Fruit fly (Drosophila melanogaster) whole organism, embryonic: ENCODE measurements around the gene CG12035.

Experiments used
- ATbp ChIP-seq: fragments of 200-800 bp; sonication (Bioruptor generic); optimal IDR thresholded peaks from 2 replicates; lab custom pipeline; 2017; ENCODE audit warnings: missing biosample characterization, mild to moderate bottlenecking, missing genetic modification characterization, missing genetic modification reagents
- Atf-2 ChIP-seq: fragments of 200-800 bp; sonication (Bioruptor generic); optimal IDR thresholded peaks from 2 replicates; lab custom pipeline; 2016; ENCODE audit warnings: missing biosample characterization, missing genetic modification characterization
- Atf6 ChIP-seq: fragments of 200-800 bp; sonication (Bioruptor generic); IDR thresholded peaks from 2 replicates; pipeline ENCODE4 v1.3.6; 2022; ENCODE audit warnings: missing biosample characterization, missing genetic modification characterization
- Awh ChIP-seq: fragments of 200-800 bp; sonication (Bioruptor generic); IDR thresholded peaks from 2 replicates; pipeline ENCODE4, ENCODE4 v1.3.6; 2022; ENCODE audit warnings: missing biosample characterization, missing genetic modification characterization
- Bteb2 ChIP-seq: fragments of 200-800 bp; sonication (Bioruptor generic); optimal IDR thresholded peaks from 2 replicates; lab custom pipeline; 2016; ENCODE audit warnings: missing biosample characterization, missing genetic modification characterization
- CG10147 ChIP-seq: fragments of 200-800 bp; sonication (Bioruptor generic); optimal IDR thresholded peaks from 2 replicates; lab custom pipeline; 2019; ENCODE audit warnings: missing biosample characterization, mild to moderate bottlenecking, missing genetic modification characterization, moderate library complexity
- CG10267 ChIP-seq: fragments of 200-800 bp; sonication (Bioruptor generic); optimal IDR thresholded peaks from 2 replicates; lab custom pipeline; 2018; ENCODE audit warnings: missing biosample characterization, mild to moderate bottlenecking, missing genetic modification characterization, moderate library complexity
- CG11398 ChIP-seq: fragments of 200-800 bp; sonication (Bioruptor generic); optimal IDR thresholded peaks from 2 replicates; lab custom pipeline; 2016; ENCODE audit warnings: missing biosample characterization, missing genetic modification characterization
- CG11560 ChIP-seq: fragments of 200-800 bp; sonication (Bioruptor generic); IDR thresholded peaks from 3 replicates; pipeline ENCODE4 v1.3.6; 2022; ENCODE audit warnings: missing biosample characterization, missing genetic modification characterization
- CG12071 ChIP-seq: fragments of 200-800 bp; sonication (Bioruptor generic); optimal IDR thresholded peaks from 3 replicates; lab custom pipeline; 2018; ENCODE audit warnings: missing biosample characterization, mild to moderate bottlenecking, missing genetic modification characterization
- CG17829 ChIP-seq: fragments of 200-800 bp; optimal IDR thresholded peaks from 2 replicates; lab custom pipeline; 2019; ENCODE audit warnings: missing biosample characterization, mild to moderate bottlenecking, missing genetic modification characterization, moderate library complexity
- CG18011 ChIP-seq: fragments of 200-800 bp; sonication (Bioruptor generic); optimal IDR thresholded peaks from 2 replicates; lab custom pipeline; 2017; ENCODE audit warnings: missing biosample characterization, missing genetic modification characterization, mild to moderate bottlenecking, moderate library complexity, missing genotype
- CG2129 ChIP-seq: fragments of 200-800 bp; sonication (Bioruptor generic); IDR thresholded peaks from 2 replicates; pipeline ENCODE4 v1.3.6; 2022; ENCODE audit warnings: missing biosample characterization, missing genetic modification characterization; ENCODE audit not compliant: partially characterized antibody
- CG3065 ChIP-seq: fragments of 200-800 bp; sonication (Bioruptor generic); optimal IDR thresholded peaks from 2 replicates; lab custom pipeline; 2016; ENCODE audit warnings: missing biosample characterization, missing genetic modification characterization
- CG31441 ChIP-seq: fragments of 200-800 bp; sonication (Bioruptor generic); IDR thresholded peaks from 2 replicates; pipeline ENCODE4 v1.3.6; 2022; ENCODE audit warnings: missing biosample characterization, missing genetic modification characterization
- CG32767 ChIP-seq: fragments of 200-800 bp; sonication (Bioruptor generic); IDR thresholded peaks from 2 replicates; pipeline ENCODE4 v1.3.6; 2022; ENCODE audit warnings: missing biosample characterization, missing genetic modification characterization
- CG34224 ChIP-seq: fragments of 200-800 bp; sonication (Bioruptor generic); IDR thresholded peaks from 3 replicates; pipeline ENCODE4 v1.3.6; 2022; ENCODE audit warnings: missing biosample characterization, missing genetic modification characterization; ENCODE audit not compliant: partially characterized antibody
- CG4328 ChIP-seq: fragments of 200-800 bp; sonication (Bioruptor generic); optimal IDR thresholded peaks from 3 replicates; lab custom pipeline; 2017; ENCODE audit warnings: missing biosample characterization, missing genetic modification reagents, missing genetic modification characterization
- CTCF ChIP-seq: fragments of 200-800 bp; sonication (Bioruptor generic); optimal IDR thresholded peaks from 2 replicates; lab custom pipeline; 2017; ENCODE audit warnings: missing biosample characterization, mild to moderate bottlenecking, missing genetic modification characterization, moderate library complexity
- Dek ChIP-seq: fragments of 200-800 bp; sonication (Bioruptor generic); optimal IDR thresholded peaks from 3 replicates; lab custom pipeline; 2019; ENCODE audit warnings: missing biosample characterization, mild to moderate bottlenecking, missing genetic modification characterization, moderate library complexity
- Ets65A ChIP-seq: fragments of 200-800 bp; sonication (Bioruptor generic); peaks from one replicate; lab custom pipeline; 2016; ENCODE audit warnings: missing biosample characterization, missing genetic modification characterization
- Fer3 ChIP-seq: fragments of 200-800 bp; sonication (Bioruptor generic); optimal IDR thresholded peaks from 2 replicates; lab custom pipeline; 2018; ENCODE audit warnings: missing biosample characterization, mild to moderate bottlenecking, missing genetic modification characterization, moderate library complexity
- GATAe ChIP-seq: fragments of 200-800 bp; sonication (Bioruptor generic); conservative IDR thresholded peaks from 2 replicates; pipeline ENCODE4 v1.3.6; 2022; ENCODE audit warnings: missing biosample characterization, missing genetic modification characterization
- HLH54F ChIP-seq: fragments of 200-800 bp; sonication (Bioruptor generic); optimal IDR thresholded peaks from 3 replicates; lab custom pipeline; 2016; ENCODE audit warnings: missing biosample characterization, missing genetic modification characterization
- Hr39 ChIP-seq: fragments of >200 bp; optimal IDR thresholded peaks from 2 replicates; lab custom pipeline; 2017
- Mad ChIP-seq: fragments of 200-800 bp; sonication (Bioruptor generic); optimal IDR thresholded peaks from 2 replicates; lab custom pipeline; 2016; ENCODE audit warnings: missing biosample characterization, missing genetic modification characterization
- Mrtf ChIP-seq: fragments of 200-800 bp; sonication (Bioruptor generic); IDR thresholded peaks from 3 replicates; pipeline ENCODE4 v1.3.6; 2022; ENCODE audit warnings: missing biosample characterization, missing genetic modification characterization
- NC2β ChIP-seq: fragments of 200-800 bp; sonication (Bioruptor generic); optimal IDR thresholded peaks from 2 replicates; lab custom pipeline; 2016; ENCODE audit warnings: missing biosample characterization, missing genetic modification characterization
- Optix ChIP-seq: fragments of 200-800 bp; sonication (Bioruptor generic); IDR thresholded peaks from 3 replicates; pipeline ENCODE4 v1.3.6; 2022; ENCODE audit warnings: missing biosample characterization, missing genetic modification characterization
- Ravus ChIP-seq: fragments of 200-800 bp; sonication (Bioruptor generic); IDR thresholded peaks from 2 replicates; pipeline ENCODE4 v1.3.6; 2022; ENCODE audit warnings: missing biosample characterization, missing genetic modification characterization
- aop ChIP-seq: fragments of 200-800 bp; sonication (Bioruptor generic); IDR thresholded peaks from 2 replicates; pipeline ENCODE4 v1.3.6; 2022; ENCODE audit warnings: missing biosample characterization, missing genetic modification characterization
- bab2 ChIP-seq: fragments of 200-800 bp; sonication (Bioruptor generic); optimal IDR thresholded peaks from 2 replicates; lab custom pipeline; 2016; ENCODE audit warnings: missing biosample characterization, missing genetic modification characterization
- cas ChIP-seq: fragments of 200-800 bp; sonication (Bioruptor generic); IDR thresholded peaks from 2 replicates; pipeline ENCODE4 v1.3.6; 2022; ENCODE audit warnings: missing biosample characterization, missing genetic modification characterization
- chinmo ChIP-seq: fragments of 200-800 bp; sonication (Bioruptor generic); IDR thresholded peaks from 4 replicates; pipeline ENCODE4 v1.3.6; 2022; ENCODE audit warnings: missing biosample characterization, missing genetic modification characterization; ENCODE audit not compliant: partially characterized antibody
- danr ChIP-seq: fragments of 200-800 bp; sonication (Bioruptor generic); IDR thresholded peaks from 2 replicates; pipeline ENCODE4 v1.3.6; 2022; ENCODE audit warnings: missing biosample characterization, missing genetic modification characterization
- dati ChIP-seq: fragments of 200-800 bp; sonication (Bioruptor generic); IDR thresholded peaks from 2 replicates; pipeline ENCODE4 v1.3.6; 2022; ENCODE audit warnings: missing biosample characterization, missing genetic modification characterization
- dpn ChIP-seq, 2 experiments: fragments of 200-800 bp; sonication (Bioruptor generic); optimal IDR thresholded peaks; 3 replicates each; lab custom pipeline; 2016; ENCODE audit warnings: missing biosample characterization in 2 of 2, missing genetic modification characterization in 2 of 2
- dysf ChIP-seq: fragments of 200-800 bp; sonication (Bioruptor generic); IDR thresholded peaks from 3 replicates; pipeline ENCODE4 v1.3.6; 2022; ENCODE audit warnings: missing biosample characterization, missing genetic modification characterization
- gsb-n ChIP-seq: fragments of 200-800 bp; sonication (Bioruptor generic); optimal IDR thresholded peaks from 3 replicates; lab custom pipeline; 2018; ENCODE audit warnings: missing biosample characterization, mild to moderate bottlenecking, missing genetic modification characterization
- lab ChIP-seq: fragments of 200-800 bp; sonication (Bioruptor generic); optimal IDR thresholded peaks from 3 replicates; lab custom pipeline; 2017; ENCODE audit warnings: missing biosample characterization, missing genetic modification characterization, mild to moderate bottlenecking, moderate library complexity, missing genetic modification reagents
- luna ChIP-seq: fragments of 200-800 bp; sonication (Bioruptor generic); optimal IDR thresholded peaks from 2 replicates; lab custom pipeline; 2016; ENCODE audit warnings: missing biosample characterization, missing genetic modification characterization
- pb ChIP-seq: fragments of 200-800 bp; sonication (Bioruptor generic); optimal IDR thresholded peaks from 3 replicates; lab custom pipeline; 2016; ENCODE audit warnings: missing biosample characterization, missing genetic modification characterization
- pnt ChIP-seq: fragments of 200-800 bp; sonication (Bioruptor generic); optimal IDR thresholded peaks from 3 replicates; lab custom pipeline; 2016; ENCODE audit warnings: missing biosample characterization, missing genetic modification characterization
- repo ChIP-seq: fragments of 200-800 bp; sonication (Bioruptor generic); optimal IDR thresholded peaks from 2 replicates; lab custom pipeline; 2016; ENCODE audit warnings: missing biosample characterization, missing genetic modification characterization
- salm ChIP-seq: fragments of 200-800 bp; sonication (Bioruptor generic); optimal IDR thresholded peaks from 2 replicates; lab custom pipeline; 2018; ENCODE audit warnings: missing biosample characterization, mild to moderate bottlenecking, missing genetic modification characterization
- sd ChIP-seq: fragments of 200-800 bp; sonication (Bioruptor generic); optimal IDR thresholded peaks from 3 replicates; lab custom pipeline; 2018; ENCODE audit warnings: missing biosample characterization, mild to moderate bottlenecking, missing genetic modification characterization, moderate library complexity
- sens-2 ChIP-seq: fragments of 200-800 bp; sonication (Bioruptor generic); IDR thresholded peaks from 2 replicates; pipeline ENCODE4 v1.3.6; 2022; ENCODE audit warnings: missing biosample characterization, missing genetic modification characterization
- slbo ChIP-seq: fragments of 200-800 bp; sonication (Bioruptor generic); IDR thresholded peaks from 2 replicates; pipeline ENCODE4 v1.3.6; 2022; ENCODE audit warnings: missing biosample characterization, missing genetic modification characterization
- ttk ChIP-seq: fragments of 200-800 bp; sonication (Bioruptor generic); IDR thresholded peaks from 2 replicates; pipeline ENCODE4 v2.1.2; 2022; ENCODE audit warnings: missing biosample characterization, missing genetic modification characterization
- tup ChIP-seq: fragments of 200-800 bp; sonication (Bioruptor generic); optimal IDR thresholded peaks from 2 replicates; lab custom pipeline; 2016; ENCODE audit warnings: missing biosample characterization, mild to moderate bottlenecking, missing genetic modification characterization, moderate library complexity

CG12035 gene

dm6 chr3L:1740129-1740975 is 16.2 kb downstream of the CG12035 start (continued):
- TF ChIP-seq dpn (GFP tag; optimal IDR thresholded peaks at IDR 0.05; lab: Kevin White, UChicago), result peak; percentile 62 to 79
- TF ChIP-seq gsb-n (tag; lab: Kevin White, UChicago), result no peak
- peak; percentile 32 for TF ChIP-seq pb (GFP tag; lab: Kevin White, UChicago)
- TF ChIP-seq CTCF, result no peak
- TF ChIP-seq Ravus (GFP tag; lab: Robert Waterston, UW), result peak; percentile 13; the same call in 1 of the 2 replicates
- TF ChIP-seq Mad (GFP tag; lab: Kevin White, UChicago), result peak; percentile 42
- no peak for TF ChIP-seq CG34224 (GFP tag; lab: Robert Waterston, UW)
- peak; percentile 87 for TF ChIP-seq sd (tag; lab: Kevin White, UChicago)
- peak; percentile 74 for TF ChIP-seq Awh (GFP tag; lab: Robert Waterston, UW)
- peak; percentile 63 for TF ChIP-seq Dek (tag; lab: Kevin White, UChicago)
- TF ChIP-seq CG3065 (GFP tag; lab: Kevin White, UChicago), result no peak
- TF ChIP-seq dysf (GFP tag; lab: Robert Waterston, UW), result peak; percentile 88
- peak; percentile 19 for TF ChIP-seq salm
- TF ChIP-seq Atf-2, result peak; percentile 40
- TF ChIP-seq CG11560 (tag; lab: Robert Waterston, UW), result peak; percentile 45; the same call in 1 of the 3 replicates
- peak; percentile 9 for TF ChIP-seq CG11398 (GFP tag; lab: Kevin White, UChicago)
- no peak for TF ChIP-seq CG10147 (GFP tag; lab: Kevin White, UChicago)
- TF ChIP-seq repo (GFP tag; lab: Kevin White, UChicago), result no peak
- no peak for TF ChIP-seq lab
- TF ChIP-seq sens-2, result 0 out of 2 replicates have a peak, but pooled peaks have one; percentile 35
- TF ChIP-seq Hr39, result no peak
- peak; percentile 66 for TF ChIP-seq HLH54F (GFP tag; lab: Kevin White, UChicago)
- TF ChIP-seq CG18011, result no peak
- TF ChIP-seq Optix (GFP tag; lab: Robert Waterston, UW), result peak; percentile 70
- TF ChIP-seq Ets65A (GFP tag; lab: Kevin White, UChicago), result peak; percentile 94
- TF ChIP-seq luna, result no peak
- peak; percentile 59 for TF ChIP-seq CG31441 (GFP tag; lab: Robert Waterston, UW)
- no peak for TF ChIP-seq CG4328 (GFP tag; lab: Kevin White, UChicago)
- peak; percentile 83; the same call in 3 of the 4 replicates for TF ChIP-seq chinmo (GFP tag; lab: Robert Waterston, UW)
- TF ChIP-seq NC2β (GFP tag; lab: Kevin White, UChicago), result no peak
- peak; percentile 72 for TF ChIP-seq ttk
- TF ChIP-seq Atf6, result peak; percentile 78
- TF ChIP-seq CG17829 (tag; lab: Kevin White, UChicago), result peak; percentile 18
- TF ChIP-seq Mrtf (GFP tag; lab: Robert Waterston, UW), result peak; percentile 70; the same call in 2 of the 3 replicates
- TF ChIP-seq dati, result no peak
- peak; percentile 53; the same call in 1 of the 2 replicates for TF ChIP-seq CG32767
- TF ChIP-seq aop (GFP tag; lab: Robert Waterston, UW), result no peak
- TF ChIP-seq danr (GFP tag; lab: Robert Waterston, UW), result 0 out of 2 replicates have a peak, but pooled peaks have one; percentile 29
- TF ChIP-seq Bteb2 (GFP tag; lab: Kevin White, UChicago), result peak; percentile 65
- TF ChIP-seq ATbp, result peak; percentile 26
- TF ChIP-seq CG2129 (GFP tag; lab: Robert Waterston, UW), result no peak
- peak; percentile 85 for TF ChIP-seq slbo
- TF ChIP-seq cas (GFP tag; lab: Robert Waterston, UW), result 0 out of 2 replicates have a peak, but pooled peaks have one; percentile 43
- TF ChIP-seq GATAe, result no peak
- no peak for TF ChIP-seq CG12071 (GFP tag; lab: Kevin White, UChicago)
- TF ChIP-seq pnt (GFP tag; lab: Kevin White, UChicago), result no peak
- TF ChIP-seq tup (GFP tag; lab: Kevin White, UChicago), result peak; percentile 10
- peak; percentile 19 for TF ChIP-seq CG10267 (tag; lab: Kevin White, UChicago)
- peak; percentile 66 for TF ChIP-seq Fer3
- peak; percentile 60 for TF ChIP-seq bab2 (GFP tag; lab: Kevin White, UChicago)
